Fruit fly (Drosophila melanogaster): ENCODE data around the gene CG32447.

dm6 chr3L:21667530-21667929 lies 38.6 kb downstream of the CG32447 start:
- TF ChIP-seq Ets98B (GFP tag; IDR thresholded peaks at IDR 0.05): no peak
- no peak for TF ChIP-seq CG32121 (GFP tag; IDR thresholded peaks at IDR 0.05)
- TF ChIP-seq CG9948 (tag; optimal IDR thresholded peaks at IDR 0.05): no peak
- TF ChIP-seq CG8159 (tag; optimal IDR thresholded peaks at IDR 0.05): no peak
- TF ChIP-seq EcR (GFP tag; optimal IDR thresholded peaks at IDR 0.05): no peak
- TF ChIP-seq CG13204 (GFP tag; optimal IDR thresholded peaks at IDR 0.05): no peak
- TF ChIP-seq CG14655 (GFP tag; optimal IDR thresholded peaks at IDR 0.05): no peak
- no peak for TF ChIP-seq CG17806 (tag; optimal IDR thresholded peaks at IDR 0.05)

Measured in whole organism, pupa.